Worm (Caenorhabditis elegans): ENCODE data around the gene rml-3.

rml-3 gene

DNA sequence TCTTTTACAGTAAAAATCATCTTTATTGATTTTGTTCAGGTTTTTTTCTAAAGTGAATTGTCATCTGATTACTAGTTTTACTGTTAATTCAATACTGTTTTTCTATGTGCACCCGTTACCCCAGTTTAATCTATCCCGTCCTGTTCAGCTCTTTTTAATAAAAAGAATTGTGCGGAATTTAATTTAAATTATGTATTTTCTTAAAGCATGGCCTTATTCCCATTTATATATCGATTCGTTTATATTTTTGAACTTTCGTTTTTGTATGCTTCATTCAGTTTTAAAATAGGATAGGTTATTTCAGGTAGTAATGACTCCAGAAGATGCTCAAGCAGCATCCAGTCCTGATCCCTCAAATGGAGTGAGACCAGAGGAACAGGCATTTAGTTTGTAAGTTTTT is 27.9 kb upstream of the rml-3 start, which contains the start of gene W05H9.2:
Gene W05H9.2, plus strand, starts transcription at position 301 of the 400 bp plus-strand sequence.
- TF ChIP-seq tbx-7 (tag; optimal IDR thresholded peaks at IDR 0.05) (no peak), hlh-8 (tag; optimal IDR thresholded peaks at IDR 0.05) (no peak), ceh-14 (tag; optimal IDR thresholded peaks at IDR 0.05) (no peak), ceh-31 (tag; optimal IDR thresholded peaks at IDR 0.05) (no peak), elt-2 (tag; optimal IDR thresholded peaks at IDR 0.05) (no peak), C38D4.7 (GFP tag; optimal IDR thresholded peaks at IDR 0.05) (no peak), pros-1 (tag; optimal IDR thresholded peaks at IDR 0.05) (no peak)

- TF ChIP-seq ceh-31 (tag; optimal IDR thresholded peaks at IDR 0.05) (peak; percentile 59), syd-9 (tag; optimal IDR thresholded peaks at IDR 0.05) (no peak), sdc-2 (tag; optimal IDR thresholded peaks at IDR 0.05) (peak; percentile 72), ceh-9 (tag; optimal IDR thresholded peaks at IDR 0.05) (no peak), unc-55 (GFP tag; optimal IDR thresholded peaks at IDR 0.05) (peak; percentile 50), ceh-48 (tag; optimal IDR thresholded peaks at IDR 0.05) (peak; percentile 96), hlh-6 (tag; optimal IDR thresholded peaks at IDR 0.05) (no peak), ref-2 (tag; optimal IDR thresholded peaks at IDR 0.05) (peak; percentile 38), unc-42 (tag; optimal IDR thresholded peaks at IDR 0.05) (peak; percentile 30), K02D7.2 (tag; optimal IDR thresholded peaks at IDR 0.05) (no peak), unc-3 (GFP tag; conservative IDR thresholded peaks at IDR 0.05) (no peak), unc-3 (tag; optimal IDR thresholded peaks at IDR 0.05) (no peak), fax-1 (tag; optimal IDR thresholded peaks at IDR 0.05) (peak; percentile 4), lim-6 (tag; optimal IDR thresholded peaks at IDR 0.05) (no peak), sox-4 (tag; optimal IDR thresholded peaks at IDR 0.05) (no peak), hlh-30 (tag; optimal IDR thresholded peaks at IDR 0.05; ENCODE audit: insufficient read depth) (peak; percentile 39), dmd-4 (tag; optimal IDR thresholded peaks at IDR 0.05; ENCODE audit: borderline replicate concordance) (no peak), nfya-1 (tag; optimal IDR thresholded peaks at IDR 0.05) (peak; percentile 70), tbx-2 (tag; optimal IDR thresholded peaks at IDR 0.05) (peak; percentile 48), ceh-34 (tag; optimal IDR thresholded peaks at IDR 0.05) (peak; percentile 43), hlh-8 (tag; optimal IDR thresholded peaks at IDR 0.05) (peak; percentile 31), ceh-2 (tag; optimal IDR thresholded peaks at IDR 0.05) (no peak)
These were observed 24.4 kb upstream of the rml-3 start, which contains the start of gene W05H9.4 for ce11 chrX:6263194-6263698. Gene W05H9.4 (plus strand): TSS chrX:6263648.

DNA sequence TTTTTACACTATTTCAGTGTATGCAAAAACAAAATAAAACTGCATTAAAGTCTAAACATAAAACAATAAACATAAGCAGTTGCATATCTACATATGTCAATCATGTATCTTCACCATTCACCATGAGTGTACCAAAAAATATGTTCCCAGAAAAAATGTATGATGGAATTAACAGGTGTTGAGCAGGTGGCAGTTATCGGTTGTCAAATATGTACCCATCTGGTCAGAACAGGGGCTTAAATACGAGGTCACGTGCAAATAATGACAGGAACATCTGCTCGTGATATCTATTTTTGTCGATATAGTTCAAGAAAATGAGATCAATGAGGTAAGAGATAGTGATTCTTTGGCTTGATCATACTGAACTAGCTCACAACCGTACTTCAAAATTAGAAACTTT is 20.2 kb upstream of the rml-3 start:
- TF ChIP-seq F13H6.1 (tag; optimal IDR thresholded peaks at IDR 0.05), result no peak
- TF ChIP-seq hlh-30 (tag; optimal IDR thresholded peaks at IDR 0.05; ENCODE audit: insufficient read depth), result peak; percentile 65
- no peak for TF ChIP-seq pqm-1 (tag; optimal IDR thresholded peaks at IDR 0.05)
- TF ChIP-seq hlh-6 (tag; optimal IDR thresholded peaks at IDR 0.05), result no peak
- TF ChIP-seq unc-55 (GFP tag; optimal IDR thresholded peaks at IDR 0.05), result peak; percentile 14

- TF ChIP-seq dmd-4 (tag; optimal IDR thresholded peaks at IDR 0.05; ENCODE audit: borderline replicate concordance) (no peak), unc-42 (tag; optimal IDR thresholded peaks at IDR 0.05) (peak; percentile 2)
These were observed 19.5 kb upstream of the rml-3 start for ce11 chrX:6258409-6258808.

DNA sequence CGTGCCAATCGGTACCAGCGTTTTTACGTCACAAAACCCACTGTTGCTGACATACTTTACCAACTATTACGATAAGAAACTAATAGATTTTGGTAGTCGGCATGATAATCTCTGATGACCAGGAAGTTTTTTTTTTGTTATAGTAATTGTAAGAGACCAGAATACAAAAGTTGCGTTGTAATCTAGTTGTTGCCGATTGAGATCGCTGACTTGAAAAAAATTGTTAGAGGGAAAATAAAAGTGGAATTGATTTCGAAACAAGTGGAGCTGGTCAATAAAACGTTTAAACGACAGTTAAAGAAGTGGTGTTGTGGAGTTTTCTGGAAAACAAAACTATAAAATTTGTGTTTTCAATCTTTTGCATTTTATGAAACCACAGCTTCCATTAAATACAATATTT is 18.1 kb upstream of the rml-3 start:
- no peak for TF ChIP-seq hlh-13 (GFP tag; optimal IDR thresholded peaks at IDR 0.05)
- TF ChIP-seq ets-4 (tag; optimal IDR thresholded peaks at IDR 0.05), result no peak
- no peak for TF ChIP-seq dmd-4 (tag; optimal IDR thresholded peaks at IDR 0.05; ENCODE audit: borderline replicate concordance)
- no peak for TF ChIP-seq npax-4 (tag; optimal IDR thresholded peaks at IDR 0.05)
- TF ChIP-seq unc-42 (tag; optimal IDR thresholded peaks at IDR 0.05), result no peak
- no peak for TF ChIP-seq ahr-1 (tag; optimal IDR thresholded peaks at IDR 0.05)
- no peak for TF ChIP-seq mec-3 (tag; optimal IDR thresholded peaks at IDR 0.05; ENCODE audit: borderline replicate concordance)
- no peak for TF ChIP-seq eyg-1 (tag; optimal IDR thresholded peaks at IDR 0.05)
- TF ChIP-seq che-1 (tag; optimal IDR thresholded peaks at IDR 0.05), result no peak
- no peak for TF ChIP-seq pros-1 (tag; optimal IDR thresholded peaks at IDR 0.05)
- no peak for TF ChIP-seq lin-11 (tag; optimal IDR thresholded peaks at IDR 0.05)
- TF ChIP-seq syd-9 (tag; optimal IDR thresholded peaks at IDR 0.05), result no peak
- TF ChIP-seq ama-1 (optimal IDR thresholded peaks at IDR 0.05), result no peak
